Worm (Caenorhabditis elegans) whole organism, L4 larva: ENCODE results near the gene Y62E10A.19.

Experiments used
- ZK546.5 ChIP-seq, 2 experiments: sonication (generic microtip); optimal IDR thresholded peaks; 2 replicates each; lab custom pipeline; 2017; ENCODE audit warnings: missing biosample characterization in 2 of 2, missing genetic modification characterization in 2 of 2
- daf-16 ChIP-seq, 3 experiments: sonication (generic microtip); optimal IDR thresholded peaks; 2 replicates each; lab custom pipeline; 2016 to 2017; ENCODE audit warnings: missing genetic modification characterization in 3 of 3, missing genetic modification reagents in 3 of 3, mild to moderate bottlenecking in 2 of 3, missing compliant biosample characterization in 2 of 3, missing biosample characterization in 1 of 3, moderate library complexity in 1 of 3
- lir-3 ChIP-seq: sonication (generic microtip); optimal IDR thresholded peaks from 2 replicates; lab custom pipeline; 2016; ENCODE audit warnings: mild to moderate bottlenecking, missing genetic modification characterization, missing compliant biosample characterization
- lsy-2 ChIP-seq, 2 experiments: fragments of 150-350 bp in 1 of 2; sonication (generic microtip) in 1 of 2; optimal IDR thresholded peaks; 2 replicates each; lab custom pipeline; 2014 to 2017; ENCODE audit warnings: missing biosample characterization in 2 of 2, missing genetic modification characterization in 2 of 2
- mdl-1 ChIP-seq, 2 experiments: fragments of 150-350 bp in 1 of 2; sonication (generic microtip) in 1 of 2; optimal IDR thresholded peaks; 2 replicates each; lab custom pipeline; 2014 to 2017; ENCODE audit warnings: missing biosample characterization in 2 of 2, missing genetic modification characterization in 2 of 2
- nhr-11 ChIP-seq: fragments of 150-350 bp; optimal IDR thresholded peaks from 2 replicates; lab custom pipeline; 2014; ENCODE audit warnings: missing biosample characterization, missing genetic modification characterization
- pqm-1 ChIP-seq: sonication (generic microtip); optimal IDR thresholded peaks from 2 replicates; lab custom pipeline; 2017; ENCODE audit warnings: missing biosample characterization, missing genetic modification characterization

DNA sequence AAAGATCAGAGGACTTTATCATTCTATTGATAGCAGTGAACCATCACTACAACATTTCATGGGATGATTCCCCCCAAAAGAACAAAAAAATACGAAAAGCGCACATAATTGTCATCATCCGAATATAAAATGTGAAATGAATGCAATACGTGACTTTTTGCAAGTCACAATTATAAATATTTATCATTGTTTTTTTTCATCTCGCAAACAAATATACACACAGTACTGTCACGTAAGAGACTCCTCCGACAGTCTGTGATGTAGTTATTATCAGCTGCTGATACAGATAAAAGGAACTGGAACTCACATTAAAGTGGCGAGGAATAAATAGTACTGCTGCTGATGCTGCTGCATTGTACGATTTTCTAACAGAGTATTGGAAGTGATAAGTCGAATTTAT is 11.7 kb downstream of the Y62E10A.19 start:
- TF ChIP-seq daf-16 (GFP tag; optimal IDR thresholded peaks at IDR 0.05; lab: Kevin White, UChicago): no peak
- peak; percentile 97 for TF ChIP-seq daf-16 (tag; optimal IDR thresholded peaks at IDR 0.05; lab: Kevin White, UChicago)
- no peak for TF ChIP-seq lir-3 (tag; lab: Kevin White, UChicago)
- no peak for TF ChIP-seq ZK546.5 (tag; optimal IDR thresholded peaks at IDR 0.05; lab: Kevin White, UChicago)
- peak in 1 of 2 experiments; percentile 16 for TF ChIP-seq lsy-2 (tag; optimal IDR thresholded peaks at IDR 0.05; lab: Kevin White, UChicago)
- no peak for TF ChIP-seq nhr-11
- peak; percentile 75 for TF ChIP-seq pqm-1 (tag; lab: Kevin White, UChicago)
- peak in 1 of 2 experiments; percentile 32 for TF ChIP-seq mdl-1 (tag; optimal IDR thresholded peaks at IDR 0.05; lab: Kevin White, UChicago)
